Worm (Caenorhabditis elegans) whole organism, L2 larva: ENCODE results near the gene lmd-3.

Experiments used
- C34F6.9 ChIP-seq: fragments of 150-350 bp; optimal IDR thresholded peaks from 2 replicates; lab custom pipeline; 2014; ENCODE audit warnings: missing biosample characterization, missing genetic modification characterization
- R02D3.7 ChIP-seq: fragments of 150-350 bp; optimal IDR thresholded peaks from 2 replicates; lab custom pipeline; 2014; ENCODE audit warnings: missing biosample characterization, missing genetic modification characterization
- Y55F3AM.14 ChIP-seq: fragments of 200-800 bp; sonication (Bioruptor generic); optimal IDR thresholded peaks from 2 replicates; lab custom pipeline; 2018; ENCODE audit warnings: mild to moderate bottlenecking, missing genetic modification characterization, missing compliant biosample characterization
- ZK546.5 ChIP-seq: sonication (generic microtip); optimal IDR thresholded peaks from 2 replicates; lab custom pipeline; 2017; ENCODE audit warnings: missing biosample characterization, missing genetic modification characterization
- alr-1 ChIP-seq: fragments of 150-350 bp; optimal IDR thresholded peaks from 2 replicates; lab custom pipeline; 2014; ENCODE audit warnings: missing biosample characterization, missing genetic modification characterization
- aly-2 ChIP-seq: fragments of 150-350 bp; optimal IDR thresholded peaks from 2 replicates; lab custom pipeline; 2014; ENCODE audit warnings: missing biosample characterization, missing genetic modification characterization
- ama-1 ChIP-seq: fragments of 150-350 bp; optimal IDR thresholded peaks from 2 replicates; lab custom pipeline; 2018; ENCODE audit warnings: inconsistent platforms
- blmp-1 ChIP-seq: sonication (generic microtip); optimal IDR thresholded peaks from 2 replicates; lab custom pipeline; 2017; ENCODE audit warnings: missing genetic modification characterization, mild to moderate bottlenecking, missing compliant biosample characterization, antibody characterized with exemption, moderate library complexity; ENCODE audit not compliant: insufficient read depth
- crh-2 ChIP-seq: sonication (generic microtip); optimal IDR thresholded peaks from 2 replicates; lab custom pipeline; 2017; ENCODE audit warnings: missing biosample characterization, missing genetic modification characterization
- dmd-4 ChIP-seq: sonication (generic microtip); optimal IDR thresholded peaks from 2 replicates; lab custom pipeline; 2017; ENCODE audit warnings: missing biosample characterization, missing genetic modification characterization
- elt-1 ChIP-seq: fragments of 150-350 bp; optimal IDR thresholded peaks from 2 replicates; lab custom pipeline; 2014; ENCODE audit warnings: missing biosample characterization, missing genetic modification characterization
- fos-1 ChIP-seq: fragments of 150-350 bp; optimal IDR thresholded peaks from 2 replicates; lab custom pipeline; 2014; ENCODE audit warnings: missing biosample characterization, missing genetic modification characterization
- lin-13 ChIP-seq: fragments of 150-350 bp; optimal IDR thresholded peaks from 2 replicates; lab custom pipeline; 2014; ENCODE audit warnings: missing biosample characterization, missing genetic modification reagents, missing genetic modification characterization
- lin-39 ChIP-seq: fragments of 150-350 bp; optimal IDR thresholded peaks from 2 replicates; lab custom pipeline; 2014; ENCODE audit warnings: missing biosample characterization, missing genetic modification reagents, missing genetic modification characterization
- mab-5 ChIP-seq: fragments of 150-350 bp; optimal IDR thresholded peaks from 2 replicates; lab custom pipeline; 2014; ENCODE audit warnings: missing biosample characterization, missing genetic modification characterization
- mbf-1 ChIP-seq: sonication (generic microtip); optimal IDR thresholded peaks from 2 replicates; lab custom pipeline; 2017; ENCODE audit warnings: missing biosample characterization, missing genetic modification characterization
- mdl-1 ChIP-seq, 2 experiments: fragments of 150-350 bp in 1 of 2; sonication (generic microtip) in 1 of 2; optimal IDR thresholded peaks; 2 replicates each; lab custom pipeline; 2017; ENCODE audit warnings: missing biosample characterization in 2 of 2, missing genetic modification characterization in 2 of 2
- nhr-12 ChIP-seq: fragments of 150-350 bp; optimal IDR thresholded peaks from 2 replicates; lab custom pipeline; 2014; ENCODE audit warnings: missing biosample characterization, missing genetic modification characterization
- nhr-129 ChIP-seq: fragments of 150-350 bp; optimal IDR thresholded peaks from 2 replicates; lab custom pipeline; 2014; ENCODE audit warnings: missing biosample characterization, missing genetic modification characterization
- nhr-21 ChIP-seq: fragments of 150-350 bp; optimal IDR thresholded peaks from 2 replicates; lab custom pipeline; 2014; ENCODE audit warnings: missing biosample characterization, missing genetic modification characterization
- nhr-25 ChIP-seq: fragments of 150-350 bp; sonication (generic microtip); optimal IDR thresholded peaks from 3 replicates; lab custom pipeline; 2014; ENCODE audit warnings: missing biosample characterization, missing genetic modification characterization
- nhr-6 ChIP-seq: fragments of 150-350 bp; optimal IDR thresholded peaks from 2 replicates; lab custom pipeline; 2014; ENCODE audit warnings: missing biosample characterization, missing genetic modification characterization
- nhr-77 ChIP-seq: fragments of 150-350 bp; optimal IDR thresholded peaks from 2 replicates; lab custom pipeline; 2014; ENCODE audit warnings: missing biosample characterization, missing genetic modification characterization
- peb-1 ChIP-seq: fragments of 150-350 bp; optimal IDR thresholded peaks from 2 replicates; lab custom pipeline; 2014; ENCODE audit warnings: missing biosample characterization, missing genetic modification characterization
- sem-4 ChIP-seq: fragments of 150-350 bp; optimal IDR thresholded peaks from 2 replicates; lab custom pipeline; 2014; ENCODE audit warnings: missing biosample characterization, missing genetic modification reagents, missing genetic modification characterization
- sma-3 ChIP-seq: sonication (generic microtip); optimal IDR thresholded peaks from 2 replicates; lab custom pipeline; 2016; ENCODE audit warnings: missing genetic modification reagents, missing genetic modification characterization, missing compliant biosample characterization
- sma-9 ChIP-seq, 2 experiments: fragments of 150-350 bp in 1 of 2; sonication (generic microtip) in 1 of 2; optimal IDR thresholded peaks; 2 replicates each; lab custom pipeline; 2014 to 2016; ENCODE audit warnings: missing genetic modification characterization in 2 of 2, mild to moderate bottlenecking in 1 of 2, missing biosample characterization in 1 of 2, missing compliant biosample characterization in 1 of 2, missing genetic modification reagents in 1 of 2, moderate library complexity in 1 of 2
- snpc-4 ChIP-seq: fragments of 150-350 bp; optimal IDR thresholded peaks from 2 replicates; lab custom pipeline; 2014; ENCODE audit warnings: missing biosample characterization, missing genetic modification characterization
- unc-39 ChIP-seq: fragments of 150-350 bp; optimal IDR thresholded peaks from 2 replicates; lab custom pipeline; 2014; ENCODE audit warnings: missing biosample characterization, missing genetic modification characterization
- unc-55 ChIP-seq: fragments of 150-350 bp; sonication (generic microtip); optimal IDR thresholded peaks from 3 replicates; lab custom pipeline; 2014; ENCODE audit warnings: missing biosample characterization, missing genetic modification reagents, missing genetic modification characterization
- unc-62 ChIP-seq: fragments of 150-350 bp; optimal IDR thresholded peaks from 2 replicates; lab custom pipeline; 2014; ENCODE audit warnings: missing biosample characterization, missing genetic modification reagents, missing genetic modification characterization
- ztf-1 ChIP-seq: fragments of 200-800 bp; sonication (Bioruptor generic); conservative IDR thresholded peaks from 2 replicates; pipeline ENCODE4 v1.3.6; 2022; ENCODE audit warnings: missing genetic modification characterization, missing compliant biosample characterization
- ztf-11 ChIP-seq: sonication (generic microtip); optimal IDR thresholded peaks from 2 replicates; lab custom pipeline; 2017; ENCODE audit warnings: missing biosample characterization, missing genetic modification characterization

Gene lmd-3

DNA sequence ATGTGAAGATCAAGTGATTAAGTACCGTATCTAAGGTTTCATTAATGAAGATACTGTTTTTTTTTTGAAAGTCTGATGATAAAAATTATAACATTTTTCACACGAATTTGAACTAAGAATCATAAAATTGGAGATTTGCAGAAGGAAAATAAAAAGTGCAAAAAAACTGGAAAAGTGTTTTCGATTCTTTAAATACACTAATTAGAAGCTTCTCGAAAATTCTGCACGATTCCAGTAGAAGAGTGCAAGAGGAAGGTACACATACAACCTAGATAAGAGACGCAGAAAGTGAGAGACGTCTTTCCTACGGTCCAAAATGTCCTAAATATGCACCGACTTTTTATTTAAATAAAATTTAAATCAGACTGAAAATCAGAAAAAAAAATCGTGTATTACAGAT lies 18.4 kb downstream of the lmd-3 start:
- TF ChIP-seq C34F6.9 (tag; lab: Kevin White, UChicago), result peak; percentile 58
- peak; percentile 25 for TF ChIP-seq unc-55
- TF ChIP-seq sma-9 (GFP tag; optimal IDR thresholded peaks at IDR 0.05; lab: Kevin White, UChicago), result no peak
- TF ChIP-seq sma-9 (tag; optimal IDR thresholded peaks at IDR 0.05; lab: Kevin White, UChicago), result no peak

DNA sequence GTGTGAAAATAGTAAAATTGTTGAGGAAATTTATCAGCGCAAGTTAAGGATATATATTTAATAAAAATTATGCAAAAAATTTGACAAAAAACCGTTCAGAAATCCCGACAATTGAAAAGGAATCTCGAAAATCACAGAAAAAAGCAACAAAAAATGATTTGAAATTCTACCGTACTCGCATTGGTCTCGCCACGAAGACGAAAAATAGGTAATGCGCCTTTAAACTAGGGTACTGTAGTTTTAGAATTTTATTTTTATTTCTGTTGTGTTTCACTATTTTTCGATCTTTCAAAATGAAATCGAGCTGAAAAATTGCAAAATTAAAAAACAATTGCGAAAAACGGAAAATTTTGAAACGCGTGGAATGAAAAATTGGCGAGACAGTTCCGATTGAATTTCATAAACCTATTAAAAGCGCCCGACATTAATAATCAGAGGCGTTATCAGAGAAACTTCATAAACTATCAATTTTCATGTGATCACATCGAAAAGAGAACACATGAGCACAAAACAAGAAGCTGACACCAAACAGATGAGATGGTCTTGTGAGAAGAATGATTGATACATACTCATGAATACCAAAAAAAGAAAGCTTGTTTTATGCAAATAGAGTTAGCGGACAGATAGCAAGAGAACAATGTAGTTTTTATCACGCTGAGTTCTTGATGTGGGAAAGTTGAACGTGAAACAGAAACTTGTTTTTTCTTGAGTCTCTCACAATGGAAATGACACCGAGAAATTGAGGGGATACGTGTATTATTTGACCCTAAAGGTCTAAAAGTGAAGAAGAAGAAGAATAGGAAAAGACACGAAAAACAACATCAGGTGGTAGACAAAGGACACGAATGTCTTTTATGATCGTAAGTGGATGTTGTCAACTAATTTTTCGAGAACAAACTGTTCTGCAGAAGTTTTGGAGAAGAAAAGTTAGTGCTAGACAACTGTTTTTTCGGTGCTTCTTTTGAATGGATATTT lies 19.5 kb downstream of the lmd-3 start:
- TF ChIP-seq fos-1 (tag; lab: Kevin White, UChicago), result peak; percentile 92
- TF ChIP-seq nhr-25, result peak; percentile 35
- TF ChIP-seq mdl-1 (tag; optimal IDR thresholded peaks at IDR 0.05; lab: Kevin White, UChicago), result no peak
- no peak for TF ChIP-seq R02D3.7 (tag; lab: Kevin White, UChicago)
- no peak for TF ChIP-seq ztf-11 (tag; lab: Kevin White, UChicago)
- peak; percentile 70 for TF ChIP-seq sma-9 (GFP tag; optimal IDR thresholded peaks at IDR 0.05; lab: Kevin White, UChicago)
- TF ChIP-seq sma-9 (tag; optimal IDR thresholded peaks at IDR 0.05; lab: Kevin White, UChicago), result no peak
- no peak for TF ChIP-seq alr-1 (tag; lab: Kevin White, UChicago)
- peak; percentile 15 for TF ChIP-seq nhr-129 (tag; lab: Kevin White, UChicago)
- TF ChIP-seq crh-2, result peak; percentile 41

DNA sequence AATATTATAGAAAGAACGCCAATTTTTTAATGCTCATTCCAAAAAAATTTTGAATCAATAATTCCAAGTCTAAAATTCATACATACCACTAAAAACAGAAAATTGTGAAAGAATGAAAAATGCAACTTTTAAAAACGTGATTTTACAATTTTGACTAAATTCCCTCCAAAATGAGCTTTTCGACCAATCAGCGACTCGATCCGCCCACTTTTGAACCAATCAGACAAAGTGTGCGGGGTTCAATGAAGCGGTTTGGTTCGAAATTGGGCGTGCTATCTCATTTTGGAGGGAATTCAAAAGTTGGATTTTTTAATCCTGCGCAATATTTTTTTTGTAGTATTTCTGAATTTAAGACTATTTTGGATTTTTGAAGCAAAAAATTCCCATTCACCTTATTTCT lies 27.3 kb downstream of the lmd-3 start:
- no peak for TF ChIP-seq peb-1 (tag; lab: Kevin White, UChicago)
- no peak for TF ChIP-seq sma-3 (GFP tag; lab: Kevin White, UChicago)
- no peak for TF ChIP-seq nhr-77 (tag; lab: Kevin White, UChicago)
- no peak for TF ChIP-seq unc-39 (tag; lab: Kevin White, UChicago)
- TF ChIP-seq nhr-21, result no peak
- no peak for TF ChIP-seq sma-9 (GFP tag; optimal IDR thresholded peaks at IDR 0.05; lab: Kevin White, UChicago)
- no peak for TF ChIP-seq sma-9 (tag; optimal IDR thresholded peaks at IDR 0.05; lab: Kevin White, UChicago)
- no peak for TF ChIP-seq snpc-4 (tag; lab: Kevin White, UChicago)
- no peak for TF ChIP-seq C34F6.9 (tag; lab: Kevin White, UChicago)
- TF ChIP-seq lin-13 (GFP tag; lab: Kevin White, UChicago), result no peak
- no peak for TF ChIP-seq sem-4 (tag; lab: Kevin White, UChicago)
- no peak for TF ChIP-seq nhr-12 (tag; lab: Kevin White, UChicago)
- TF ChIP-seq alr-1 (tag; lab: Kevin White, UChicago), result no peak
- no peak for TF ChIP-seq ama-1
- TF ChIP-seq crh-2, result no peak
- TF ChIP-seq mab-5, result no peak
- no peak for TF ChIP-seq lin-39 (tag; lab: Kevin White, UChicago)
- no peak for TF ChIP-seq Y55F3AM.14 (GFP tag; lab: Kevin White, UChicago)
- no peak for TF ChIP-seq nhr-25
- TF ChIP-seq aly-2 (tag; lab: Kevin White, UChicago), result no peak
- TF ChIP-seq unc-55, result no peak

DNA sequence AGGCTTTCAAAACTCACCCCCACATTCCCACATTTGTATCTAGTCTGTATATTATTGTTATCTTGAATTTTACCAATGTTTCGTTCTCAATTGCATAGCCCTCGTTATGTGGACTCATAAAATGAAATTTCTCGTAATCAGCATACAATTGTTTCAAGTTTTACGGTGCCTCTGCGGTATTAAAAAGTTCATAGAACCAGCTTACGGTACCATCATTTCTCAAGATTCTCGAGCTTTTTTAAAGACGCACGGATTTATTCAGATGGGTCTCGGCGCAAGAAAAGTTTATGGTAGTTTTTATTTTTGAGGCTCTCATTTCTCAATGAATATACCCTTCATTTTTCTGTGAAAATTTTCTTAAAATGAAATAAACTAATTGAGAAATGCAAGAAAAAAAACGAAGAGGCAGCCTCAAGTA lies 29.5 kb downstream of the lmd-3 start:
- no peak for TF ChIP-seq ztf-1 (GFP tag; lab: Robert Waterston, UW)
- TF ChIP-seq blmp-1, result no peak
- TF ChIP-seq mbf-1, result no peak
- no peak for TF ChIP-seq nhr-6 (tag; lab: Kevin White, UChicago)
- TF ChIP-seq ama-1, result no peak
- no peak for TF ChIP-seq R02D3.7 (tag; lab: Kevin White, UChicago)
- no peak for TF ChIP-seq sma-9 (GFP tag; optimal IDR thresholded peaks at IDR 0.05; lab: Kevin White, UChicago)
- no peak for TF ChIP-seq sma-9 (tag; optimal IDR thresholded peaks at IDR 0.05; lab: Kevin White, UChicago)
- TF ChIP-seq nhr-12 (tag; lab: Kevin White, UChicago), result no peak
- no peak for TF ChIP-seq ztf-11 (tag; lab: Kevin White, UChicago)
- TF ChIP-seq dmd-4, result no peak
- no peak for TF ChIP-seq unc-62 (GFP tag; lab: Kevin White, UChicago)
- no peak for TF ChIP-seq mdl-1 (tag; optimal IDR thresholded peaks at IDR 0.05; lab: Kevin White, UChicago)
- TF ChIP-seq ZK546.5 (tag; lab: Kevin White, UChicago), result no peak
- TF ChIP-seq elt-1 (tag; lab: Kevin White, UChicago), result no peak
